Worm (Caenorhabditis elegans) whole organism, L4/young adult: ENCODE results near the gene F56D6.6.

Experiments
- W03F9.2 ChIP-seq: fragments of 150-350 bp; optimal IDR thresholded peaks from 2 replicates; lab custom pipeline; 2014; ENCODE audit warnings: missing biosample characterization, missing genetic modification characterization
- dao-5 ChIP-seq: sonication (generic microtip); optimal IDR thresholded peaks from 2 replicates; lab custom pipeline; 2016; ENCODE audit warnings: missing genotype, missing genetic modification characterization, moderate library complexity, missing compliant biosample characterization
- him-1 ChIP-seq: sonication (generic microtip); optimal IDR thresholded peaks from 2 replicates; lab custom pipeline; 2016; ENCODE audit warnings: missing genotype, missing genetic modification reagents, missing genetic modification characterization, missing compliant biosample characterization

DNA sequence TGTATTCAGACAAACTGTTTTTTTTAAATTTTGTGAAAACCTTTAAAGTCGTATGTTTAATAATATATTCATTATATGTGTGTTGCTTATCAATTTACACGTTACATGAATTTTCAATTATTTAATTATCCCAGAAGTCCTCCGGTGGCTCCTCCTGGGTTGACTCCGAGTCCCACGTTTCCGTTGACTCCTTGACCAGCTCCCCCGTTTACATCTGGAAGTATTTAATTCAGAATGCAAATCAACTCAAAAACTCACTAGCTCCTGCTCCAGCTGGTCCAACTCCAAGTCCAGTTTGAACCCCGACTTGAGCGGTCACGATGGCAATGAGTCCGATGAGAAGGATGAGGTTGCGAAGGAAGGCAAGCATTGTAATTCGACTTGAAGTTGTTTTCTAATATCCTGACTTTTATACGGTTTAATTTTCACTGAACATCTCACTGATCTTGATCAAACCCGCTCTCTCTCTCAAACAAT lies 9.0 kb upstream of the F56D6.6 start, which contains the start of gene F56D6.8:
- TF ChIP-seq W03F9.2 (tag; lab: Kevin White, UChicago) = no peak
- TF ChIP-seq him-1 (tag; lab: Kevin White, UChicago) = no peak
- TF ChIP-seq dao-5 (tag; lab: Kevin White, UChicago) = no peak
